Worm (Caenorhabditis elegans) whole organism, young adult: ENCODE data around the gene gtf-2F2.

Source experiments
- B0336.3 ChIP-seq: fragments of 200-800 bp; sonication (Bioruptor generic); IDR thresholded peaks from 2 replicates; pipeline ENCODE4 v1.3.6; 2022; ENCODE audit warnings: missing genetic modification characterization, missing compliant biosample characterization
- D2030.7 ChIP-seq: fragments of 200-800 bp; sonication (Bioruptor generic); IDR thresholded peaks from 2 replicates; pipeline ENCODE4 v1.3.6; 2022; ENCODE audit warnings: missing genetic modification reagents, missing genetic modification characterization, missing compliant biosample characterization
- F10E7.11 ChIP-seq: sonication (generic microtip); optimal IDR thresholded peaks from 2 replicates; lab custom pipeline; 2017; ENCODE audit warnings: mild to moderate bottlenecking, missing genetic modification characterization, moderate library complexity, missing compliant biosample characterization
- F22D6.2 ChIP-seq: sonication (generic microtip); optimal IDR thresholded peaks from 2 replicates; lab custom pipeline; 2016; ENCODE audit warnings: mild to moderate bottlenecking, missing genetic modification characterization, missing compliant biosample characterization
- F39B2.1 ChIP-seq: fragments of 200-800 bp; sonication (Bioruptor generic); IDR thresholded peaks from 2 replicates; pipeline ENCODE4 v1.3.6; 2022; ENCODE audit warnings: missing genetic modification reagents, missing genetic modification characterization, missing compliant biosample characterization
- F49E8.2 ChIP-seq: sonication (generic microtip); optimal IDR thresholded peaks from 3 replicates; lab custom pipeline; 2017; ENCODE audit warnings: missing genetic modification characterization, mild to moderate bottlenecking, missing compliant biosample characterization, antibody characterized with exemption, moderate library complexity; ENCODE audit not compliant: insufficient read depth
- F57A8.1 ChIP-seq: fragments of 200-800 bp; sonication (Bioruptor generic); optimal IDR thresholded peaks from 2 replicates; lab custom pipeline; 2018; ENCODE audit warnings: mild to moderate bottlenecking, missing genetic modification characterization, moderate library complexity, missing compliant biosample characterization
- Y79H2A.3 ChIP-seq: fragments of 200-800 bp; sonication (Bioruptor generic); conservative IDR thresholded peaks from 2 replicates; pipeline ENCODE4 v1.3.6; 2022; ENCODE audit warnings: missing genetic modification reagents, missing genetic modification characterization, missing compliant biosample characterization
- ceh-100 ChIP-seq: fragments of 200-800 bp; sonication (Bioruptor generic); IDR thresholded peaks from 2 replicates; pipeline ENCODE4 v1.3.6; 2022; ENCODE audit warnings: missing genetic modification reagents, missing genetic modification characterization, missing compliant biosample characterization
- ceh-58 ChIP-seq: fragments of 200-800 bp; sonication (Bioruptor generic); IDR thresholded peaks from 2 replicates; pipeline ENCODE4 v1.3.6; 2022; ENCODE audit warnings: missing genetic modification characterization, missing compliant biosample characterization
- dox-1 ChIP-seq: fragments of 200-800 bp; sonication (Bioruptor generic); IDR thresholded peaks from 2 replicates; pipeline ENCODE4 v1.3.6; 2022; ENCODE audit warnings: missing genetic modification reagents, missing genetic modification characterization, missing compliant biosample characterization
- dpff-1 ChIP-seq: sonication (generic microtip); optimal IDR thresholded peaks from 2 replicates; lab custom pipeline; 2017; ENCODE audit warnings: mild to moderate bottlenecking, missing genetic modification characterization, missing compliant biosample characterization
- dpl-1 ChIP-seq: fragments of 150-350 bp; optimal IDR thresholded peaks from 2 replicates; lab custom pipeline; 2014; ENCODE audit warnings: missing biosample characterization, missing genetic modification reagents, missing genetic modification characterization
- egrh-3 ChIP-seq: fragments of 200-800 bp; sonication (Bioruptor generic); IDR thresholded peaks from 2 replicates; pipeline ENCODE4 v1.3.6; 2022; ENCODE audit warnings: missing genetic modification reagents, missing genetic modification characterization, missing compliant biosample characterization
- gei-17 ChIP-seq: fragments of 200-800 bp; sonication (Bioruptor generic); optimal IDR thresholded peaks from 2 replicates; lab custom pipeline; 2018; ENCODE audit warnings: mild to moderate bottlenecking, missing genetic modification characterization, missing compliant biosample characterization
- hmg-1.2 ChIP-seq: fragments of 200-800 bp; sonication (Bioruptor generic); IDR thresholded peaks from 2 replicates; pipeline ENCODE4 v1.3.6; 2022; ENCODE audit warnings: missing genetic modification reagents, missing genetic modification characterization, missing compliant biosample characterization
- lin-26 ChIP-seq: fragments of 200-800 bp; sonication (Bioruptor generic); IDR thresholded peaks from 2 replicates; pipeline ENCODE4 v1.3.6; 2022; ENCODE audit warnings: missing genetic modification reagents, missing genetic modification characterization, missing compliant biosample characterization
- lin-40 ChIP-seq: sonication (generic microtip); optimal IDR thresholded peaks from 2 replicates; lab custom pipeline; 2016; ENCODE audit warnings: missing genetic modification characterization, mild to moderate bottlenecking, missing compliant biosample characterization, missing genotype, missing genetic modification reagents
- lir-1 ChIP-seq: fragments of 200-800 bp; sonication (Bioruptor generic); conservative IDR thresholded peaks from 2 replicates; pipeline ENCODE4 v1.3.6; 2022; ENCODE audit warnings: missing genetic modification reagents, missing genetic modification characterization, missing compliant biosample characterization
- lsl-1 ChIP-seq: fragments of 200-800 bp; sonication (Bioruptor generic); optimal IDR thresholded peaks from 2 replicates; lab custom pipeline; 2018; ENCODE audit warnings: mild to moderate bottlenecking, missing genetic modification characterization, moderate library complexity, missing compliant biosample characterization
- lsy-27 ChIP-seq: sonication (generic microtip); optimal IDR thresholded peaks from 2 replicates; lab custom pipeline; 2017; ENCODE audit warnings: missing genetic modification characterization, mild to moderate bottlenecking, missing compliant biosample characterization, antibody characterized with exemption, missing genotype, borderline replicate concordance; ENCODE audit not compliant: insufficient read depth
- mcd-1 ChIP-seq: fragments of 200-800 bp; sonication (Bioruptor generic); IDR thresholded peaks from 2 replicates; pipeline ENCODE4 v1.3.6; 2022; ENCODE audit warnings: missing genetic modification reagents, missing genetic modification characterization, missing compliant biosample characterization
- nhr-27 ChIP-seq: fragments of 200-800 bp; sonication (Bioruptor generic); optimal IDR thresholded peaks from 2 replicates; lab custom pipeline; 2018; ENCODE audit warnings: mild to moderate bottlenecking, missing genetic modification characterization, moderate library complexity, missing compliant biosample characterization
- nhr-80 ChIP-seq: sonication (generic microtip); optimal IDR thresholded peaks from 2 replicates; lab custom pipeline; 2016; ENCODE audit warnings: missing genetic modification characterization, missing compliant biosample characterization
- nhr-90 ChIP-seq: sonication (generic microtip); optimal IDR thresholded peaks from 2 replicates; lab custom pipeline; 2016; ENCODE audit warnings: missing genotype, mild to moderate bottlenecking, missing genetic modification characterization, missing compliant biosample characterization
- pbrm-1 ChIP-seq: fragments of 200-800 bp; sonication (Bioruptor generic); IDR thresholded peaks from 2 replicates; pipeline ENCODE4 v1.3.6; 2022; ENCODE audit warnings: missing genetic modification reagents, missing genetic modification characterization, missing compliant biosample characterization
- rec-8 ChIP-seq, 2 experiments: sonication (generic microtip); optimal IDR thresholded peaks; 2 replicates each; lab custom pipeline; 2016; ENCODE audit warnings: mild to moderate bottlenecking in 2 of 2, missing genetic modification characterization in 2 of 2, missing genetic modification reagents in 2 of 2, missing genotype in 2 of 2, missing biosample characterization in 1 of 2, missing compliant biosample characterization in 1 of 2, moderate library complexity in 1 of 2
- snpc-1.1 ChIP-seq: sonication (generic microtip); optimal IDR thresholded peaks from 2 replicates; lab custom pipeline; 2017; ENCODE audit warnings: missing genetic modification characterization, mild to moderate bottlenecking, missing compliant biosample characterization, antibody characterized with exemption, moderate library complexity, missing genotype, missing genetic modification reagents; ENCODE audit not compliant: insufficient read depth
- snpc-1.3 ChIP-seq: sonication (generic microtip); optimal IDR thresholded peaks from 2 replicates; lab custom pipeline; 2017; ENCODE audit warnings: missing genetic modification characterization, mild to moderate bottlenecking, missing compliant biosample characterization, antibody characterized with exemption, moderate library complexity, missing genotype, missing genetic modification reagents; ENCODE audit not compliant: insufficient read depth
- snpc-3.4 ChIP-seq: sonication (generic microtip); optimal IDR thresholded peaks from 2 replicates; lab custom pipeline; 2017; ENCODE audit warnings: missing genetic modification characterization, mild to moderate bottlenecking, missing compliant biosample characterization, antibody characterized with exemption, moderate library complexity, missing genotype, missing genetic modification reagents
- somi-1 ChIP-seq: fragments of 200-800 bp; sonication (Bioruptor generic); optimal IDR thresholded peaks from 2 replicates; lab custom pipeline; 2018; ENCODE audit warnings: mild to moderate bottlenecking, missing genetic modification characterization, missing compliant biosample characterization
- unc-130 ChIP-seq: sonication (generic microtip); optimal IDR thresholded peaks from 2 replicates; lab custom pipeline; 2016; ENCODE audit warnings: missing genetic modification reagents, missing genetic modification characterization, missing compliant biosample characterization
- unc-62 ChIP-seq: fragments of 150-350 bp; optimal IDR thresholded peaks from 2 replicates; lab custom pipeline; 2014; ENCODE audit warnings: missing biosample characterization, missing genetic modification reagents, missing genetic modification characterization
- zfh-2 ChIP-seq: fragments of 200-800 bp; sonication (Bioruptor generic); conservative IDR thresholded peaks from 2 replicates; pipeline ENCODE4 v1.3.6; 2022; ENCODE audit warnings: missing genetic modification reagents, missing genetic modification characterization, missing compliant biosample characterization

Gene gtf-2F2

ce11 chrV:19037222-19037621, 43.5 kb downstream of the gtf-2F2 start, which contains the start of gene asp-17:
asp-17 (minus strand) TSS chrV:19037322.
- TF ChIP-seq D2030.7 (no peak), F49E8.2 (tag; lab: Kevin White, UChicago) (no peak), lsy-27 (tag; lab: Kevin White, UChicago) (no peak), nhr-90 (tag; lab: Kevin White, UChicago) (no peak), lsl-1 (GFP tag; lab: Kevin White, UChicago) (no peak), dpl-1 (no peak), B0336.3 (no peak), Y79H2A.3 (no peak), ceh-58 (GFP tag; lab: Robert Waterston, UW) (no peak), lir-1 (GFP tag; lab: Robert Waterston, UW) (no peak), snpc-3.4 (tag; lab: Kevin White, UChicago) (no peak), nhr-80 (no peak), pbrm-1 (GFP tag; lab: Robert Waterston, UW) (no peak), F39B2.1 (GFP tag; lab: Robert Waterston, UW) (no peak), unc-62 (GFP tag; lab: Kevin White, UChicago) (no peak), F10E7.11 (tag; lab: Kevin White, UChicago) (no peak), snpc-1.3 (tag; lab: Kevin White, UChicago) (no peak), somi-1 (GFP tag; lab: Kevin White, UChicago) (no peak), gei-17 (GFP tag; lab: Kevin White, UChicago) (no peak), unc-130 (GFP tag; lab: Kevin White, UChicago) (no peak)

ce11 chrV:19042256-19042655, 48.5 kb downstream of the gtf-2F2 start, which contains the start of gene asp-16:
asp-16 (minus strand) TSS chrV:19042605.
- TF ChIP-seq zfh-2 (GFP tag; lab: Robert Waterston, UW) (peak; percentile 68), egrh-3 (GFP tag; lab: Robert Waterston, UW) (peak; percentile 41; the same call in 1 of the 2 replicates), hmg-1.2 (GFP tag; lab: Robert Waterston, UW) (no peak), rec-8 (tag; optimal IDR thresholded peaks at IDR 0.05; lab: Kevin White, UChicago) (no peak), F22D6.2 (tag; lab: Kevin White, UChicago) (no peak), snpc-1.1 (tag; lab: Kevin White, UChicago) (no peak), nhr-27 (tag; lab: Kevin White, UChicago) (no peak)

- TF ChIP-seq F22D6.2 (tag; lab: Kevin White, UChicago) (no peak), lin-26 (GFP tag; lab: Robert Waterston, UW) (0 out of 2 replicates have a peak, but pooled peaks have one; percentile 12), dox-1 (no peak)
These were observed 51.0 kb downstream of the gtf-2F2 start, which contains the start of gene asp-15 for ce11 chrV:19044753-19045152. asp-15 (minus strand) TSS chrV:19044853.

ce11 chrV:19047442-19047841, 53.7 kb downstream of the gtf-2F2 start:
- TF ChIP-seq ceh-100 (no peak), F57A8.1 (GFP tag; lab: Kevin White, UChicago) (no peak), mcd-1 (GFP tag; lab: Robert Waterston, UW) (0 out of 2 replicates have a peak, but pooled peaks have one; percentile 11), lin-40 (tag; lab: Kevin White, UChicago) (no peak), snpc-1.1 (tag; lab: Kevin White, UChicago) (no peak), Y79H2A.3 (no peak), dpff-1 (tag; lab: Kevin White, UChicago) (no peak), zfh-2 (GFP tag; lab: Robert Waterston, UW) (peak; percentile 73)
- TF ChIP-seq, all 124 proteins: peak for 2
